Fruit fly (Drosophila melanogaster): ENCODE results near the gene Vha16-3.

- TF ChIP-seq Myc (optimal IDR thresholded peaks at IDR 0.05) (no peak), h (optimal IDR thresholded peaks at IDR 0.05) (no peak), ttk (optimal IDR thresholded peaks at IDR 0.05) (no peak), psq (optimal IDR thresholded peaks at IDR 0.05) (no peak), Sin3A (optimal IDR thresholded peaks at IDR 0.05) (no peak)
Observed at dm6 chr3L:11444861-11445260, 28.2 kb upstream of the Vha16-3 start, which contains the start of gene CG7557.

Data from Kc167 (cell line).